Worm (Caenorhabditis elegans): Measurements from ENCODE around the gene M01H9.5.
A peak's percentile ranks its signal among the peaks of the same experiment; 100 is the strongest.

M01H9.5 gene

ce11 chrIV:4463132-4463531 is 2.2 kb upstream of the M01H9.5 start, which contains the start of gene M01H9.2:
Gene M01H9.2, minus strand, starts transcription at chrIV:4463232.
- TF ChIP-seq ceh-28 (tag; optimal IDR thresholded peaks at IDR 0.05) = no peak
- no peak for TF ChIP-seq fkh-10 (GFP tag; optimal IDR thresholded peaks at IDR 0.05)
- no peak for TF ChIP-seq nhr-12 (tag; optimal IDR thresholded peaks at IDR 0.05)
- no peak for TF ChIP-seq daf-12 (tag; optimal IDR thresholded peaks at IDR 0.05)
- TF ChIP-seq ztf-11 (tag; optimal IDR thresholded peaks at IDR 0.05) = no peak
- TF ChIP-seq lin-15B (tag; optimal IDR thresholded peaks at IDR 0.05) = no peak
- TF ChIP-seq skn-1 (tag; optimal IDR thresholded peaks at IDR 0.05) = no peak
- no peak for TF ChIP-seq fos-1 (tag; optimal IDR thresholded peaks at IDR 0.05)
- TF ChIP-seq ZK546.5 (tag; optimal IDR thresholded peaks at IDR 0.05) = no peak
- no peak for TF ChIP-seq elt-2 (tag; optimal IDR thresholded peaks at IDR 0.05)
- TF ChIP-seq egl-27 (tag; optimal IDR thresholded peaks at IDR 0.05) = no peak
- no peak for TF ChIP-seq nhr-76 (tag; optimal IDR thresholded peaks at IDR 0.05)

- TF ChIP-seq ama-1 (optimal IDR thresholded peaks at IDR 0.05) (peak; percentile 98), unc-39 (tag; optimal IDR thresholded peaks at IDR 0.05) (no peak), egl-27 (tag; optimal IDR thresholded peaks at IDR 0.05) (no peak), pha-4 (tag; optimal IDR thresholded peaks at IDR 0.05) (peak; percentile 46), skn-1 (tag; optimal IDR thresholded peaks at IDR 0.05) (no peak), nhr-23 (tag; optimal IDR thresholded peaks at IDR 0.05) (peak; percentile 14), daf-12 (tag; optimal IDR thresholded peaks at IDR 0.05) (no peak), lsy-12 (tag; optimal IDR thresholded peaks at IDR 0.05) (peak; percentile 46), R02D3.7 (tag; optimal IDR thresholded peaks at IDR 0.05) (no peak), sea-2 (GFP tag; optimal IDR thresholded peaks at IDR 0.05) (no peak), fkh-2 (tag; optimal IDR thresholded peaks at IDR 0.05) (no peak), elt-1 (tag; optimal IDR thresholded peaks at IDR 0.05) (no peak), tbx-2 (tag; optimal IDR thresholded peaks at IDR 0.05) (peak; percentile 46), unc-62 (GFP tag; optimal IDR thresholded peaks at IDR 0.05) (no peak), nhr-11 (tag; optimal IDR thresholded peaks at IDR 0.05) (no peak), nhr-43 (tag; optimal IDR thresholded peaks at IDR 0.05; ENCODE audit: poor library complexity, severe bottlenecking) (peak; percentile 65), elt-3 (tag; optimal IDR thresholded peaks at IDR 0.05) (no peak), jun-1 (tag; optimal IDR thresholded peaks at IDR 0.05) (peak; percentile 17), egl-5 (tag; optimal IDR thresholded peaks at IDR 0.05) (no peak), ztf-4 (tag; optimal IDR thresholded peaks at IDR 0.05) (peak; percentile 69), hmg-11 (tag; optimal IDR thresholded peaks at IDR 0.05) (peak; percentile 9), fkh-10 (GFP tag; optimal IDR thresholded peaks at IDR 0.05) (no peak), aly-2 (tag; optimal IDR thresholded peaks at IDR 0.05) (no peak), elt-2 (tag; optimal IDR thresholded peaks at IDR 0.05) (peak; percentile 40), nhr-76 (tag; optimal IDR thresholded peaks at IDR 0.05) (no peak)
Measured at ce11 chrIV:4468046-4468727, 2.9 kb downstream of the M01H9.5 start.

ce11 chrIV:4469055-4469454 is 3.8 kb downstream of the M01H9.5 start:
- TF ChIP-seq nhr-67 (tag; optimal IDR thresholded peaks at IDR 0.05) = no peak
- no peak for TF ChIP-seq mml-1 (tag; optimal IDR thresholded peaks at IDR 0.05)
- TF ChIP-seq mdl-1 (tag; optimal IDR thresholded peaks at IDR 0.05) = no peak

- TF ChIP-seq nhr-25 (tag; optimal IDR thresholded peaks at IDR 0.05) (no peak), fkh-10 (GFP tag; optimal IDR thresholded peaks at IDR 0.05) (peak; percentile 88), egl-27 (tag; optimal IDR thresholded peaks at IDR 0.05) (no peak), elt-3 (tag; optimal IDR thresholded peaks at IDR 0.05) (no peak), pqm-1 (tag; optimal IDR thresholded peaks at IDR 0.05) (peak; percentile 17), nhr-77 (tag; optimal IDR thresholded peaks at IDR 0.05) (no peak), zag-1 (tag; optimal IDR thresholded peaks at IDR 0.05) (no peak), mdl-1 (tag; optimal IDR thresholded peaks at IDR 0.05) (peak; percentile 83), lin-15B (tag; optimal IDR thresholded peaks at IDR 0.05) (no peak), nhr-12 (tag; optimal IDR thresholded peaks at IDR 0.05) (no peak), tbx-2 (tag; optimal IDR thresholded peaks at IDR 0.05) (no peak), jun-1 (tag; optimal IDR thresholded peaks at IDR 0.05) (peak; percentile 11), nhr-23 (tag; optimal IDR thresholded peaks at IDR 0.05) (no peak), fkh-2 (tag; optimal IDR thresholded peaks at IDR 0.05) (no peak), snpc-4 (tag; optimal IDR thresholded peaks at IDR 0.05) (peak; percentile 52), ama-1 (optimal IDR thresholded peaks at IDR 0.05) (peak; percentile 82), nfya-1 (tag; optimal IDR thresholded peaks at IDR 0.05; ENCODE audit: insufficient read depth) (peak; percentile 74), nhr-11 (tag; optimal IDR thresholded peaks at IDR 0.05) (no peak), elt-2 (tag; optimal IDR thresholded peaks at IDR 0.05) (peak; percentile 69), nhr-237 (tag; optimal IDR thresholded peaks at IDR 0.05) (no peak), lsy-12 (tag; optimal IDR thresholded peaks at IDR 0.05) (peak; percentile 50), unc-39 (tag; optimal IDR thresholded peaks at IDR 0.05) (no peak), mml-1 (tag; optimal IDR thresholded peaks at IDR 0.05) (peak; percentile 70), R02D3.7 (tag; optimal IDR thresholded peaks at IDR 0.05) (no peak), aly-2 (tag; optimal IDR thresholded peaks at IDR 0.05) (no peak), nhr-28 (tag; optimal IDR thresholded peaks at IDR 0.05) (no peak), ceh-16 (tag; optimal IDR thresholded peaks at IDR 0.05) (no peak)
Measured at ce11 chrIV:4469770-4470709, 4.8 kb downstream of the M01H9.5 start.

Data from whole organism, L3 larva.